Worm (Caenorhabditis elegans): ENCODE measurements around the gene C56G2.9.

Gene C56G2.9

DNA sequence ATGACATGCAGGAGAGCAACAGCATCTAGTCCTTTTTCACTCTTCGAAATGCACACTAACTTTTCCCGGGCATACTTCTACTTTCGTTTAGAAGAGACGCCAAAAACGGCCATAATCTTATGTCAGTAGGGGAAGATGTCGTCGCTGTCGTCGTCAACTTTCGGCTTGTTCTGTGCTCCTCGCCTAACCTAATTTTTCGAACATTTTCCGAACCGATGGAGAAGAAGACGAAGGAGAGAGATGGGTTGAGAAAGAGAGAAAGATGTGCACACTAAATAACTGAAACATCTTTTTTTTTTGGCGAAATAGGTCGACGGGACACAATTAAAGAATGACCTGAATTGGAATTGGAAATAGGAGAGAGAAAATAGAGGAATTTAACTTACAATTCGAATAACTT lies 32.8 kb downstream of the C56G2.9 start:
- TF ChIP-seq flt-1 (GFP tag; IDR thresholded peaks at IDR 0.05) (no peak), tab-1 (GFP tag; IDR thresholded peaks at IDR 0.05) (no peak), cog-1 (tag; optimal IDR thresholded peaks at IDR 0.05) (no peak), ztf-29 (GFP tag; IDR thresholded peaks at IDR 0.05) (no peak), med-1 (GFP tag; optimal IDR thresholded peaks at IDR 0.05; ENCODE audit: insufficient read depth) (no peak), ztf-23 (GFP tag; IDR thresholded peaks at IDR 0.05) (no peak), ref-1 (GFP tag; conservative IDR thresholded peaks at IDR 0.05) (no peak), klf-2 (GFP tag; conservative IDR thresholded peaks at IDR 0.05) (no peak), T22C8.4 (GFP tag; IDR thresholded peaks at IDR 0.05) (no peak)

DNA sequence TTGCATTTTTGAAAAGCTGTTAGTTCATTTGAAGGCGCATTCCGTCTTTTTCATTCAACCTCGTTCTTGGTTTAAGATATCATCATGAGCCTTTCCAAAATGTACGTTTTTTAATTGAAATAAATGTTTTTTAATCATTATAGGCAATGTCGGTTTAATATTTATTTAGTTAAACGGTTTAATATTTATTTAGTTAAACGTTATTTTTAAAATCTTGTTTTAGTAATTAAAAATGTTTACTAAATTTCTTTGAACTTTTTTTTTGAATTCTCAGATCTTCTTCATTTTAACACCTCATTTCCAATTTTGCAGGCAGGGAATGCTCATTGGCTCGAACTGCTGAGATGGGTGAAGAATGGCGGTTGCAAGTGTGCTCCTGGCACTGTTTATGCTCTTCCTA lies 34.1 kb downstream of the C56G2.9 start, which contains the start of gene gar-2:
gar-2 (plus strand) TSS at position 301 of the 400 bp plus-strand sequence.
- TF ChIP-seq cog-1 (tag; optimal IDR thresholded peaks at IDR 0.05), result no peak
- no peak for TF ChIP-seq ref-1 (GFP tag; conservative IDR thresholded peaks at IDR 0.05)
- TF ChIP-seq ztf-23 (GFP tag; IDR thresholded peaks at IDR 0.05), result no peak
- no peak for TF ChIP-seq med-1 (GFP tag; optimal IDR thresholded peaks at IDR 0.05; ENCODE audit: insufficient read depth)
- TF ChIP-seq T22C8.4 (GFP tag; IDR thresholded peaks at IDR 0.05), result no peak

ce11 chrIII:6307832-6308231 lies 35.3 kb downstream of the C56G2.9 start:
- TF ChIP-seq ztf-29 (GFP tag; IDR thresholded peaks at IDR 0.05) (no peak), T22C8.4 (GFP tag; IDR thresholded peaks at IDR 0.05) (no peak), ztf-23 (GFP tag; IDR thresholded peaks at IDR 0.05) (no peak), flt-1 (GFP tag; IDR thresholded peaks at IDR 0.05) (no peak), klf-2 (GFP tag; conservative IDR thresholded peaks at IDR 0.05) (no peak), med-1 (GFP tag; optimal IDR thresholded peaks at IDR 0.05; ENCODE audit: insufficient read depth) (no peak), ref-1 (GFP tag; conservative IDR thresholded peaks at IDR 0.05) (no peak)

ce11 chrIII:6303787-6304186 lies 39.3 kb downstream of the C56G2.9 start:
- no peak for TF ChIP-seq ztf-23 (GFP tag; IDR thresholded peaks at IDR 0.05)
- no peak for TF ChIP-seq klf-2 (GFP tag; conservative IDR thresholded peaks at IDR 0.05)
- no peak for TF ChIP-seq cog-1 (tag; optimal IDR thresholded peaks at IDR 0.05)
- TF ChIP-seq ref-1 (GFP tag; conservative IDR thresholded peaks at IDR 0.05), result no peak
- no peak for TF ChIP-seq T22C8.4 (GFP tag; IDR thresholded peaks at IDR 0.05)
- TF ChIP-seq flt-1 (GFP tag; IDR thresholded peaks at IDR 0.05), result no peak

DNA sequence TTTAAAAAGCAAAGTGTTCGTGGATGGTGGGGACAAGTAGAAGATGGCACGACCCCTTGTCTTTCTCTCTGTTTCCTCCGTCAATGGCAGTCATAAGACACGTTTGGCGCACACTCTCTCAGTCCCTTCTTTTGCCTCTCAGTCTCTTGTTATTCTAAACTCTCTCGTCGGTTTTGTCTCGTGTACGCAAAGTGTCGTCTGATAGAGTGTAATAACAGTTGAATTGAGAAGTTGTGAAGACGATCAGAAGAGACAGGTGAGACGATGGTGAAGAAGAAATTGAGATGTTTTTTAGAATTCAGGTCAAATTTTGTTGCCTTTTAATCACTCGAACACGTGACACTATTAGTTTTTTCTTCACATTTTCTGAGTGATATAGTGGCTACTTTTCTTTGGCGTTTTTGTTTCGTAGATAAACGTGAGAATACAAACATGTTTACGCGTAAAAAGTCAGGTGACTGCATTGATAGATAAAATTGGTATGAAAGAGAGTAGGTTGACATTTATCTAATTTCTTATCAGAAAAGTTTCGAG lies 39.9 kb downstream of the C56G2.9 start, which contains the start of gene F47D12.9:
F47D12.9 (minus strand) TSS at position 267 of the 534 bp plus-strand sequence.
- no peak for TF ChIP-seq klf-2 (GFP tag; conservative IDR thresholded peaks at IDR 0.05)
- no peak for TF ChIP-seq cog-1 (tag; optimal IDR thresholded peaks at IDR 0.05)
- no peak for TF ChIP-seq T22C8.4 (GFP tag; IDR thresholded peaks at IDR 0.05)
- TF ChIP-seq flt-1 (GFP tag; IDR thresholded peaks at IDR 0.05), result no peak
- no peak for TF ChIP-seq ztf-29 (GFP tag; IDR thresholded peaks at IDR 0.05)
- TF ChIP-seq ref-1 (GFP tag; conservative IDR thresholded peaks at IDR 0.05), result no peak
- TF ChIP-seq ztf-23 (GFP tag; IDR thresholded peaks at IDR 0.05), result no peak
- TF ChIP-seq tab-1 (GFP tag; IDR thresholded peaks at IDR 0.05), result no peak
- TF ChIP-seq med-1 (GFP tag; optimal IDR thresholded peaks at IDR 0.05; ENCODE audit: insufficient read depth), result no peak

ce11 chrIII:6300297-6300696 lies 42.8 kb downstream of the C56G2.9 start:
- no peak for TF ChIP-seq klf-2 (GFP tag; conservative IDR thresholded peaks at IDR 0.05)
- TF ChIP-seq med-1 (GFP tag; optimal IDR thresholded peaks at IDR 0.05; ENCODE audit: insufficient read depth), result no peak
- TF ChIP-seq tab-1 (GFP tag; IDR thresholded peaks at IDR 0.05), result no peak
- no peak for TF ChIP-seq ztf-23 (GFP tag; IDR thresholded peaks at IDR 0.05)
- no peak for TF ChIP-seq flt-1 (GFP tag; IDR thresholded peaks at IDR 0.05)
- TF ChIP-seq ref-1 (GFP tag; conservative IDR thresholded peaks at IDR 0.05), result no peak

- no peak for TF ChIP-seq ztf-29 (GFP tag; IDR thresholded peaks at IDR 0.05)
These were observed 45.0 kb downstream of the C56G2.9 start, which contains the start of gene F47D12.3 for ce11 chrIII:6298131-6298530. F47D12.3 (plus strand) TSS chrIII:6298461.

DNA sequence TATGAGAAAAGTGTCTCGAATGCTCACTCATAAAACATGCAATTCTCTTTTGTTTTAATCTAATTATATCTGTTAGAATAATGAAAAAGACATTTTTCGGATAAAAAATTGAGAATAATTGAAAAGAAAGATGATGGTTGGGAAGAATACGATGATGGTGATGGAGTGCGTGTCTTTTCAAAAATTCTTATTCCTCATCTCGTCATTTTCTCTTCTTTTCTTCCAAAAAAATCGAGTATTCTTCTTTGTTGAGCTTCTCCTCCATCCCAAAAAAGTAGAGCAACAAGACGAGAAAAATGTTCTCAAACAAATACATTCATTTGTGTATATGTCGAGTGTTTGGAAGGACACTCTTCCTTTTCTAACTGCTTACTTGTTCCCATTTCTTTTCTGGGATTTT lies 45.5 kb downstream of the C56G2.9 start:
- no peak for TF ChIP-seq ztf-23 (GFP tag; IDR thresholded peaks at IDR 0.05)
- TF ChIP-seq ref-1 (GFP tag; conservative IDR thresholded peaks at IDR 0.05), result no peak
- TF ChIP-seq cog-1 (tag; optimal IDR thresholded peaks at IDR 0.05), result no peak
- TF ChIP-seq med-1 (GFP tag; optimal IDR thresholded peaks at IDR 0.05; ENCODE audit: insufficient read depth), result no peak
- TF ChIP-seq ztf-29 (GFP tag; IDR thresholded peaks at IDR 0.05), result no peak
- TF ChIP-seq tab-1 (GFP tag; IDR thresholded peaks at IDR 0.05), result no peak
- TF ChIP-seq T22C8.4 (GFP tag; IDR thresholded peaks at IDR 0.05), result no peak
- TF ChIP-seq flt-1 (GFP tag; IDR thresholded peaks at IDR 0.05), result no peak
- no peak for TF ChIP-seq klf-2 (GFP tag; conservative IDR thresholded peaks at IDR 0.05)

DNA sequence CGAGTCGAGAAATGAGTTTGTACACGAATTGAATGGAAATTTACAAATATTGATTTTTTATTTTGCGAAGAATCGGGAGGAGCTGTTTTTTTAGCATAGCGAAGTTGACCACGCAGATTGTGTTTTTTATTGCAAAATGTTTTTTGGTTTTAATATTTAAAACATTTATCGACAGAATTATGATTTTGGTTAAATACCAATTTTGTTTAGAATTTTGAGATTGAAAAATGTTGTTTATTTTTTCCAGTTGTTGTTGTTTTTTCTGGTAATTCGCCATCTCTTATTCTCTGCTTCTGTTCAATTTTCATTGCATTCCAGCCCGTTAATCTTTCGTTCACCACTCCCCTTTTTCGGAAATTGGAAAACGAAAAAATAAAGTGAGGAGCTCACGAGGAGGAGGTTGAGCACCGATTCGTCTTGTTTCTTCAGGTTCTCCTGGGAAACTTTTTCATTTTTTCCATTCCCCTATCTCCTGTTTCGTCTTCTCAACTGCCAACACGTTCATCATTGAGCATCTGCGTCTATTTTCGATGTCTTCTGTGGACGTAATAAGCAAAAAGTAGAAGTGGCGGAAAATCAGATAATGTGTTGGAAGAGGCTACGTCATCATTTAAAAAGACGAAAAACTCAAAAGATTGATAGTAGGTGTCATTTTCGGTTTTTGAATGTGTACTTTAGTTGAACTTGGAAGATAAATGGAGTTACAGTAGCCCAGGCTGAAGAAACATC lies 47.0 kb downstream of the C56G2.9 start, which contains the start of gene F47D12.7:
F47D12.7 (minus strand) TSS at position 51 of the 729 bp plus-strand sequence.
- TF ChIP-seq ztf-29 (GFP tag; IDR thresholded peaks at IDR 0.05) (no peak), ref-1 (GFP tag; conservative IDR thresholded peaks at IDR 0.05) (no peak), cog-1 (tag; optimal IDR thresholded peaks at IDR 0.05) (no peak), tab-1 (GFP tag; IDR thresholded peaks at IDR 0.05) (no peak), flt-1 (GFP tag; IDR thresholded peaks at IDR 0.05) (no peak), ztf-23 (GFP tag; IDR thresholded peaks at IDR 0.05) (no peak), med-1 (GFP tag; optimal IDR thresholded peaks at IDR 0.05; ENCODE audit: insufficient read depth) (no peak), klf-2 (GFP tag; conservative IDR thresholded peaks at IDR 0.05) (no peak), T22C8.4 (GFP tag; IDR thresholded peaks at IDR 0.05) (no peak)
